Worm (Caenorhabditis elegans): ENCODE data around the gene pah-1.

Gene pah-1

ce11 chrII:8766475-8766874 is 322 bp downstream of the pah-1 start, which contains the start of the genes nsph-1.1 and K08F8.15:
TSS of gene nsph-1.1 (plus strand) at chrII:8766775.
TSS of gene K08F8.15 (plus strand) at chrII:8766809.
- no peak for TF ChIP-seq ztf-7 (tag; optimal IDR thresholded peaks at IDR 0.05)

- TF ChIP-seq F10B5.3 (tag; optimal IDR thresholded peaks at IDR 0.05) (no peak), pqm-1 (tag; optimal IDR thresholded peaks at IDR 0.05) (no peak), nhr-28 (tag; optimal IDR thresholded peaks at IDR 0.05) (peak; percentile 87), mep-1 (tag; optimal IDR thresholded peaks at IDR 0.05) (no peak), lir-3 (tag; optimal IDR thresholded peaks at IDR 0.05) (no peak), hlh-11 (tag; optimal IDR thresholded peaks at IDR 0.05) (peak; percentile 59), cey-2 (tag; optimal IDR thresholded peaks at IDR 0.05; ENCODE audit: borderline replicate concordance, insufficient read depth) (no peak), F49E8.2 (tag; optimal IDR thresholded peaks at IDR 0.05; ENCODE audit: borderline replicate concordance) (no peak), F37D6.2 (tag; optimal IDR thresholded peaks at IDR 0.05) (no peak), nhr-102 (tag; optimal IDR thresholded peaks at IDR 0.05) (no peak), dmd-6 (GFP tag; IDR thresholded peaks at IDR 0.05) (peak; percentile 75), ceh-44 (GFP tag; IDR thresholded peaks at IDR 0.05) (no peak), egl-27 (tag; optimal IDR thresholded peaks at IDR 0.05) (no peak), tra-1 (GFP tag; IDR thresholded peaks at IDR 0.05) (peak; percentile 58; the same call in 1 of the 2 replicates), F26F4.8 (GFP tag; conservative IDR thresholded peaks at IDR 0.05) (no peak), nhr-25 (tag; optimal IDR thresholded peaks at IDR 0.05; ENCODE audit: borderline replicate concordance, insufficient read depth) (peak; percentile 30), ztf-7 (tag; optimal IDR thresholded peaks at IDR 0.05) (no peak), nhr-76 (tag; optimal IDR thresholded peaks at IDR 0.05) (no peak), sdz-12 (GFP tag; optimal IDR thresholded peaks at IDR 0.05) (no peak), nhr-111 (GFP tag; optimal IDR thresholded peaks at IDR 0.05) (no peak), dmd-9 (GFP tag; IDR thresholded peaks at IDR 0.05) (no peak), fos-1 (tag; optimal IDR thresholded peaks at IDR 0.05) (no peak), Y75B8A.6 (GFP tag; IDR thresholded peaks at IDR 0.05) (no peak), mdl-1 (tag; optimal IDR thresholded peaks at IDR 0.05) (peak; percentile 55 to 94), hlh-30 (tag; optimal IDR thresholded peaks at IDR 0.05; ENCODE audit: insufficient read depth) (peak; percentile 72), madf-5 (GFP tag; IDR thresholded peaks at IDR 0.05) (no peak), tag-97 (GFP tag; IDR thresholded peaks at IDR 0.05) (no peak), mxl-3 (GFP tag; optimal IDR thresholded peaks at IDR 0.05) (peak; percentile 95), dve-1 (tag; optimal IDR thresholded peaks at IDR 0.05; ENCODE audit: insufficient read depth) (peak; percentile 31), nhr-48 (tag; optimal IDR thresholded peaks at IDR 0.05) (peak; percentile 68), gei-8 (GFP tag; optimal IDR thresholded peaks at IDR 0.05) (peak; percentile 27), ceh-20 (GFP tag; IDR thresholded peaks at IDR 0.05) (no peak), dpl-1 (GFP tag; optimal IDR thresholded peaks at IDR 0.05) (no peak), lin-15B (tag; optimal IDR thresholded peaks at IDR 0.05) (no peak), unc-130 (GFP tag; optimal IDR thresholded peaks at IDR 0.05) (no peak), F44E2.7 (GFP tag; IDR thresholded peaks at IDR 0.05) (no peak), aha-1 (tag) (peak; percentile 70), ZK546.5 (tag; optimal IDR thresholded peaks at IDR 0.05) (no peak), jun-1 (tag; optimal IDR thresholded peaks at IDR 0.05) (no peak), fkh-10 (GFP tag; optimal IDR thresholded peaks at IDR 0.05) (no peak), unc-39 (tag; optimal IDR thresholded peaks at IDR 0.05) (no peak), ceh-82 (tag; optimal IDR thresholded peaks at IDR 0.05) (no peak), attf-4 (tag; optimal IDR thresholded peaks at IDR 0.05) (no peak), Y5F2A.4 (GFP tag; optimal IDR thresholded peaks at IDR 0.05) (no peak), ces-1 (GFP tag; optimal IDR thresholded peaks at IDR 0.05) (no peak), ceh-32 (tag; optimal IDR thresholded peaks at IDR 0.05; ENCODE audit: poor library complexity) (no peak), lin-38 (GFP tag; IDR thresholded peaks at IDR 0.05) (no peak), zag-1 (tag; optimal IDR thresholded peaks at IDR 0.05) (no peak), ztf-11 (tag; optimal IDR thresholded peaks at IDR 0.05) (no peak), R02D3.7 (tag; optimal IDR thresholded peaks at IDR 0.05) (no peak)
Measured at ce11 chrII:8765131-8765530, 1.7 kb downstream of the pah-1 start.
